Worm (Caenorhabditis elegans): ENCODE measurements around the gene mrps-26.

Gene mrps-26

DNA sequence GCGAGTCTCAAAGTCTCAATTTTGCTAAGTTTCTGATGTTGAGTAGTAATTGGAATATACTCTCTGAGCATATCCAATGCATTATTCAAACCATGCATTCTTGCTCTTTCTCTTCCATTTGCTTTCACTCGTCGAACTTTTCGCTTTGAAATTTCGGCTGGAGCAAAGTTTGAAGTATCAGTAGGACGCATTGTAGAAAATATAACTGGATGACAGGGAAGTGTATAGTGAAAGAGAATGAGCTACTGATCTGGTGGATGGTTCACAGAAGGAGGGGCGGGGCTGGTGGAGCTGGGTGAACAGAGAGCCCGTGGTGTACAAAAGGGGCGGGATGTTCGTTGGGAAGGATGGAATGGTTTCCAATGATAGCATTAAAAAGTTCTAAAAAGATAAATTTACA is 7.4 kb downstream of the mrps-26 start:
- TF ChIP-seq hmbx-1 (tag; optimal IDR thresholded peaks at IDR 0.05) (no peak), aly-1 (tag; optimal IDR thresholded peaks at IDR 0.05) (no peak), tbx-11 (GFP tag; IDR thresholded peaks at IDR 0.05) (no peak), hnd-1 (tag; optimal IDR thresholded peaks at IDR 0.05) (no peak), ceh-13 (GFP tag; optimal IDR thresholded peaks at IDR 0.05) (no peak)

DNA sequence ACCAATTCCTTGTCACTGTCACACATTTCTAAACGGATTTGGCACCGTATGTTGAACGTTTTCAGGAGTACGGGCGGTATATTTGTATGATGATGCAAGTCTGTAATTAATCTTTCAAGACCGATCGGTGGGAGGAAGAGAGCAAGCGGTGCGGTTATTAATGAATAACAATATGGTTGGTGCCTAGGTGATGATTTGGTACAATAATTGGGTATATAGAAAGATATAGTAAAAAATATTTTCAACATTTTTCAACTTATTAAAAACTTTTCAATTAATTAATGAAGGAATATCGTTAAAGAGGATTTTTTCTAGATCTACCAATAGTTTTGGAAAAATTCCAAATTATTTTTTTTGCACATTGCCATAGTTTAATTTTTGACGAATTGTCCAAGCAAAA is 10.1 kb downstream of the mrps-26 start, which contains the start of gene cnd-1:
cnd-1 (minus strand) TSS at position 101 of the 400 bp plus-strand sequence.
- no peak for TF ChIP-seq ceh-36 (tag; optimal IDR thresholded peaks at IDR 0.05)
- TF ChIP-seq tbx-37 (GFP tag; conservative IDR thresholded peaks at IDR 0.05) = no peak

DNA sequence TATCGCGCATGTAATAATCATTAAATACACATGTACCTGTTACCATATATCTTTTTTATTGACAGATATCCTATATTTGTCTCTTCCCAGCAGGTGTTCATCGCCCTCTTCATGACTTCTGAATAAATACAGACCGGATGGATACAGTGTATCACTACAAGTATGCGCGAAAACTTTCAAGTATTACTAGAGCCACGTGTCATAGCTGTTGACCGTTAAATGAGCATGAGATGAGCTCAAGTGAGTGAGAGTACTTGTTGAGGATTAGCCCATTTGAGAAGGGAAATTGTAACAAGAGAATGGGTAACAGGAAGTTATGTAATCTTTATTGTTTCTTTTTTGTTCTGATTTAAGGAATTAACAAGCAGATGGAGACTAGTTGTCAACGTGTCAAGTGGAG is 10.7 kb downstream of the mrps-26 start:
- no peak for TF ChIP-seq aly-1 (tag; optimal IDR thresholded peaks at IDR 0.05)
- TF ChIP-seq hnd-1 (tag; optimal IDR thresholded peaks at IDR 0.05) = no peak
- no peak for TF ChIP-seq B0310.2 (tag; optimal IDR thresholded peaks at IDR 0.05)
- no peak for TF ChIP-seq flt-1 (GFP tag; IDR thresholded peaks at IDR 0.05)
- TF ChIP-seq tbx-11 (GFP tag; IDR thresholded peaks at IDR 0.05) = no peak

DNA sequence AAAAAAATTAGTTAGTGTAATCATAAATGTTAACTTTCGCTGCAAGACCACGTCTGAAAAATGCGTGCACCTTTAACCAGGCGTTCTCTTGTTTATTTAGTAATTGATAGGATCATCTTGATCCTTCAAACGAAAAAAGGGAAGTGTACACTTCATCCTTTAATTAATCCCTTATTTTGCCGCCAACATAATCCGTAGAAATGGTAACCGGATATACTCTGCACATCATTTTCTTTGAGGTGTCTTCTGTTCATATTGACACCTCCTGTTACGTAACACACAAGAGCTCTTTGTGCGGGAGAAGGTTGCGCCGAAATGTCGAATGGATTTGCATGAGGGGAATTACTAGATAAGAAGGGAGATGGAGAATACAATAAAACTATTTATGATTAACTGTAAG is 14.3 kb downstream of the mrps-26 start:
- TF ChIP-seq tbx-37 (GFP tag; conservative IDR thresholded peaks at IDR 0.05) (no peak), tra-4 (tag; optimal IDR thresholded peaks at IDR 0.05) (no peak), ceh-36 (tag; optimal IDR thresholded peaks at IDR 0.05) (peak; percentile 67), tbx-11 (GFP tag; IDR thresholded peaks at IDR 0.05) (no peak)

DNA sequence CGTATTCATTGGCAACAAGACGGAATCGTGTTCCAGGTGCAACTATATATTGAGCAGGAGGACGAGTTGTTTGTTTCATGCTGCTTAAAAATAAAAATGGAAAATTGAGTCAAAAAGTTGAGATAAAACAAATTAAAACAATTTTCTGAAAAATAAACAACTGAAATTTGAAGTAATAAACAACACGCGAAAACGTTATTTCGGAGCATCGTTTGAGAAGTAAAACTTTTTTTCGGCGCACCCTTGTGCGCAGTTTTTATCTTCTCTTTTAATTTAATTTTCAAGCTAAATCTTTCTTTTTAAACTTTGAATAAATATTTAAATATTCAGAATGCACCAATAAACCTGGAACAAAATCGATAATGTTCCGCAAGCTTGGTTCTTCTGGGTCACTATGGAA is 19.7 kb downstream of the mrps-26 start, which contains the start of the genes sumv-1 and gop-1:
sumv-1 (minus strand) TSS at position 80 of the 400 bp plus-strand sequence.
gop-1 (plus strand) TSS at position 331 of the 400 bp plus-strand sequence.
- TF ChIP-seq hmbx-1 (tag; optimal IDR thresholded peaks at IDR 0.05) (no peak), sea-1 (GFP tag; conservative IDR thresholded peaks at IDR 0.05) (no peak), B0310.2 (tag; optimal IDR thresholded peaks at IDR 0.05) (no peak), tbx-11 (GFP tag; IDR thresholded peaks at IDR 0.05) (no peak), scrt-1 (GFP tag; IDR thresholded peaks at IDR 0.05) (no peak), ceh-13 (GFP tag; optimal IDR thresholded peaks at IDR 0.05) (no peak), F13C5.2 (tag; optimal IDR thresholded peaks at IDR 0.05) (no peak), tra-4 (tag; optimal IDR thresholded peaks at IDR 0.05) (no peak), flt-1 (GFP tag; IDR thresholded peaks at IDR 0.05) (no peak)

DNA sequence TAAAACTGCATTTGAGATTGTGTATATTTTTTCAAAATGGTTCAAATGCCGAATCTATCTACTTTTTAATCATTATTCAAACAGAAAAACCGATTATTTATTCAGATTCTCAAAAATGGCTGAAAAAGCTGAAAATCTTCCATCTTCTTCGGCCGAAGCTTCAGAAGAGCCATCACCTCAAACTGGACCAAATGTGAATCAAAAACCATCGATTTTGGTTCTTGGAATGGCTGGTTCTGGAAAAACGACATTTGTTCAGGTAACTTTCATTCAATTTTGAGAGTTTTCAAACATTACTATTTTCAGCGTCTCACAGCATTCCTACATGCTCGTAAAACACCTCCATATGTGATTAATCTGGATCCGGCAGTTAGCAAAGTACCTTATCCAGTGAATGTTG is 24.5 kb downstream of the mrps-26 start, which contains the start of gene gop-2:
gop-2 (plus strand) TSS at position 106 of the 400 bp plus-strand sequence.
- TF ChIP-seq ets-7 (tag; optimal IDR thresholded peaks at IDR 0.05) (no peak), scrt-1 (GFP tag; IDR thresholded peaks at IDR 0.05) (no peak), hmg-4 (GFP tag; optimal IDR thresholded peaks at IDR 0.05) (no peak), tra-4 (tag; optimal IDR thresholded peaks at IDR 0.05) (no peak), B0310.2 (tag; optimal IDR thresholded peaks at IDR 0.05) (no peak), aly-1 (tag; optimal IDR thresholded peaks at IDR 0.05) (no peak), hnd-1 (tag; optimal IDR thresholded peaks at IDR 0.05) (no peak), ceh-36 (tag; optimal IDR thresholded peaks at IDR 0.05) (no peak), ceh-13 (GFP tag; optimal IDR thresholded peaks at IDR 0.05) (no peak), pes-1 (GFP tag; IDR thresholded peaks at IDR 0.05) (no peak), tbx-11 (GFP tag; IDR thresholded peaks at IDR 0.05) (no peak), hmbx-1 (tag; optimal IDR thresholded peaks at IDR 0.05) (no peak), F13C5.2 (tag; optimal IDR thresholded peaks at IDR 0.05) (no peak), flt-1 (GFP tag; IDR thresholded peaks at IDR 0.05) (no peak), sea-1 (GFP tag; conservative IDR thresholded peaks at IDR 0.05) (no peak)

DNA sequence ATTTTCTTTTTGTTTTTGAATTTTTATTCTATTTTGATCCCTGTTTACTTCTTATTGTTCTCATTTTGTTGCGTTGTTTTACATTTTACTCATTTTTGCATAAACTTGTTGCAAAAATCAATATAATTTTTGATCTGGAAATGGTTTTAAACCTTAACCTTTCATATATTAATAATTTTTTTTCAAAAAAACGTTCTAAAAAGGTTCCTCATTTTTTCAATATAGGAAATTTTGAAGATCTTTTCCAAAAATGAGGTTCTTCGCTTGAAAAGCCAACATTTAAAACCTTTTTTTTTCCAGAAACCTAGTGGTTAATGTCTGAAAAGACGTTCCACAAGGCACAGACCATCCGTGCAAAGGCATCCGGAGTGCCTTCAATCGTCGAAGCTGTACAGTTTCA is 26.0 kb downstream of the mrps-26 start, which contains the start of gene gop-3:
gop-3 (plus strand) TSS at position 301 of the 400 bp plus-strand sequence.
- no peak for TF ChIP-seq ceh-36 (tag; optimal IDR thresholded peaks at IDR 0.05)
- TF ChIP-seq tbx-37 (GFP tag; conservative IDR thresholded peaks at IDR 0.05) = no peak
- TF ChIP-seq hmg-4 (GFP tag; optimal IDR thresholded peaks at IDR 0.05) = no peak
- no peak for TF ChIP-seq hmbx-1 (tag; optimal IDR thresholded peaks at IDR 0.05)
- TF ChIP-seq B0310.2 (tag; optimal IDR thresholded peaks at IDR 0.05) = no peak
- no peak for TF ChIP-seq F13C5.2 (tag; optimal IDR thresholded peaks at IDR 0.05)
- TF ChIP-seq scrt-1 (GFP tag; IDR thresholded peaks at IDR 0.05) = no peak
- no peak for TF ChIP-seq ets-7 (tag; optimal IDR thresholded peaks at IDR 0.05)
- TF ChIP-seq ama-1 (optimal IDR thresholded peaks at IDR 0.05) = no peak
- no peak for TF ChIP-seq hnd-1 (tag; optimal IDR thresholded peaks at IDR 0.05)
- no peak for TF ChIP-seq ceh-13 (GFP tag; optimal IDR thresholded peaks at IDR 0.05)
- no peak for TF ChIP-seq flt-1 (GFP tag; IDR thresholded peaks at IDR 0.05)
- no peak for TF ChIP-seq pes-1 (GFP tag; IDR thresholded peaks at IDR 0.05)
- no peak for TF ChIP-seq tra-4 (tag; optimal IDR thresholded peaks at IDR 0.05)

DNA sequence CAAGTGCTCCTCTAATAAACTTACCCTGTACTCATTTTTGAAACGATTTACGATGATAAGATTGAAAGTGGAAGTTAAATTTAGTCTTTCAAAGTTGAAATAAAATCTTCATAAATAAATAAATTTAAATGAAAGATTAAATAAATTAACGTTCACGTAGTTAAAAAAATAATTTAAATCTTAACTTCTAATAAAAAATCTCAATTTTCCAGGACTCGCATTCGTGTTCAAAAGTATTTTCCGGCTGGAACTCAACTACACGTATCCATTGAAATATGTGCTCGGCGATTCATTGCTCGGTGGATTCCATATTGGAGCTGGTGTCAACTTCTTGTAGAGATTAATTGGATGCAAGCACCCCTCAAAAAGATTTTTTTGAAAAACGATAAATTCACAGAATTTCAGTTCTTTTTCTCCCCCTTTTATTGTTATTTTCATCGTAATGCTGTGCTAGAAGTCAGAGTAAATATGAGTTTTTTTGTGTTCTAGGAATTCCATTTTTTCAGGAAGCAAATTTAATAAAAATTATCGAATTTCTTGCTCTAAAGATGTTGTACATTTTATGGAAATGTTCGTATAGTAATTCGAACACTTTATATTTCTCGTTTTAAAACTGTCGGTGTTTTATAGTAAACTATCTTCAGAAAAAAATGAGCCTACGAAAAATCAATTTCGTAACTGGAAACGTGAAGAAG is 29.0 kb downstream of the mrps-26 start, which contains the start of the genes C34E10.9 and hap-1:
C34E10.9 (minus strand) TSS at position 101 of the 695 bp plus-strand sequence.
hap-1 (plus strand) TSS at position 645 of the 695 bp plus-strand sequence.
- no peak for TF ChIP-seq aly-1 (tag; optimal IDR thresholded peaks at IDR 0.05)
- TF ChIP-seq tbx-37 (GFP tag; conservative IDR thresholded peaks at IDR 0.05) = no peak

DNA sequence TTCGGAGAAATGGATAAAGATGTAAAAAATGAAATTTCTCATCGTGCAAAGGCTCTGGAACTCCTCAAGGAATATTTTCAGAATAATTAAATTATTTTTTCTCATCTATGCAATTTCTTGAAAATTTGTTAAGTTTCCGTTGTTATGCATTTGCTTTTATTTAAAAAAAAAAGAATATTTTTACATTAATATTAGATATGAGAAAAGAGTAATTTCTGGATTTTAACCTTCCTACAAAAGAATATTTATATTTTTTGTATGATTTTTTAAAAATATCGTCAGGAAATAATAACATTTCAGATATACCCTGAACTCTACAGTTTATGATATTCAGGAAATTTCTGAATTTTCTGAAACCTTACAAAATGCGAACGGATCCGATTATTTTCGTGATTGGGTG is 30.4 kb downstream of the mrps-26 start, which contains the start of gene gro-1:
gro-1 (plus strand) TSS at position 301 of the 400 bp plus-strand sequence.
- no peak for TF ChIP-seq tra-4 (tag; optimal IDR thresholded peaks at IDR 0.05)
- no peak for TF ChIP-seq hmbx-1 (tag; optimal IDR thresholded peaks at IDR 0.05)
- no peak for TF ChIP-seq tbx-37 (GFP tag; conservative IDR thresholded peaks at IDR 0.05)
- no peak for TF ChIP-seq aly-1 (tag; optimal IDR thresholded peaks at IDR 0.05)
- no peak for TF ChIP-seq ceh-13 (GFP tag; optimal IDR thresholded peaks at IDR 0.05)
